ENCODE assay signal across 4 worm cellular contexts in the genomic region with DNA sequence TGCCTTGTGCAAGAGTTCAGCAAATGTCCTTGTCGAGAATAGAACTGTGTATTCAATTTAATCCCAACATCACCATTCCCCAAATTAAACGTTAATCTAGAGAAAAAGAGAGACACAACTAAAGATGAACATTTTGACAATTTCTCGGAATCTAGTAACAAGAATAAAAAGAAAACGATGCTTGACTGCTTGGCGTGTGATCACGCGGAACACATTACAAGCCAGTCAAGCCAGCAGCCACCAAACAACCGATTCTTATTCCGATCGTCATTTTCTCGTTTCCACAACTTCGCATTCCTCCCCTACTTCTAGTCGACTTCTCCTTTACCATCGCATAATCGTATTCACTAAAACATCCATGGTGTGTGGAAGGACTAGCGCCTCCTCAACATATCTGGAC.
TF ChIP-seq lines count a peak whose summit lies in the region.

No protein-coding gene starts in this region.

TF ChIP-seq in whole organism, L1 larva, 84 proteins besides CTCF, POLR2A, EP300 and RAD21:
- TF ChIP-seq fkh-4 (tag; optimal IDR thresholded peaks at IDR 0.05; lab: Kevin White, UChicago; ENCODE audit: borderline replicate concordance) (no peak), efl-3 (GFP tag; optimal IDR thresholded peaks at IDR 0.05; lab: Kevin White, UChicago) (no peak), snpc-4 (tag; optimal IDR thresholded peaks at IDR 0.05; lab: Kevin White, UChicago) (no peak), blmp-1 (tag; optimal IDR thresholded peaks at IDR 0.05; lab: Kevin White, UChicago) (peak; percentile 60), zag-1 (tag; optimal IDR thresholded peaks at IDR 0.05; lab: Kevin White, UChicago) (no peak), Y116A8C.19 (tag; optimal IDR thresholded peaks at IDR 0.05; lab: Kevin White, UChicago; ENCODE audit: borderline replicate concordance) (no peak), irx-1 (tag; optimal IDR thresholded peaks at IDR 0.05; lab: Kevin White, UChicago) (no peak), lin-13 (GFP tag; optimal IDR thresholded peaks at IDR 0.05; lab: Kevin White, UChicago) (no peak), ztf-11 (tag; optimal IDR thresholded peaks at IDR 0.05; lab: Kevin White, UChicago) (no peak), vab-15 (tag; optimal IDR thresholded peaks at IDR 0.05; lab: Kevin White, UChicago) (no peak), aly-2 (tag; optimal IDR thresholded peaks at IDR 0.05; lab: Kevin White, UChicago) (no peak), C34B4.2 (tag; optimal IDR thresholded peaks at IDR 0.05; lab: Kevin White, UChicago) (no peak), nhr-19 (GFP tag; conservative IDR thresholded peaks at IDR 0.05; lab: Robert Waterston, UW) (no peak), fkh-8 (tag; optimal IDR thresholded peaks at IDR 0.05; lab: Kevin White, UChicago) (peak; percentile 4), nhr-76 (tag; optimal IDR thresholded peaks at IDR 0.05; lab: Kevin White, UChicago) (no peak), egl-13 (tag; optimal IDR thresholded peaks at IDR 0.05; lab: Kevin White, UChicago) (no peak), efl-1 (optimal IDR thresholded peaks at IDR 0.05; lab: Kevin White, UChicago) (no peak), efl-1 (GFP tag; optimal IDR thresholded peaks at IDR 0.05 in 1 of 2; lab: Kevin White, UChicago) (peak in 1 of 2 experiments; percentile 55), ces-1 (GFP tag; optimal IDR thresholded peaks at IDR 0.05; lab: Kevin White, UChicago) (no peak), lin-14 (GFP tag; optimal IDR thresholded peaks at IDR 0.05; lab: Kevin White, UChicago) (peak; percentile 13), isw-1 (GFP tag; IDR thresholded peaks at IDR 0.05; lab: Robert Waterston, UW) (no peak)

TF ChIP-seq in whole organism, L3 larva, 47 proteins besides CTCF, POLR2A, EP300 and RAD21:
- TF ChIP-seq nhr-23 (tag; optimal IDR thresholded peaks at IDR 0.05; lab: Kevin White, UChicago) (peak; percentile 25), ama-1 (optimal IDR thresholded peaks at IDR 0.05; lab: Kevin White, UChicago) (no peak), nhr-76 (tag; optimal IDR thresholded peaks at IDR 0.05; lab: Kevin White, UChicago) (no peak), ceh-82 (tag; optimal IDR thresholded peaks at IDR 0.05; lab: Kevin White, UChicago) (no peak), egl-5 (tag; optimal IDR thresholded peaks at IDR 0.05; lab: Kevin White, UChicago) (peak; percentile 19), lin-39 (tag; optimal IDR thresholded peaks at IDR 0.05; lab: Kevin White, UChicago) (no peak)

TF ChIP-seq in whole organism, L4 larva, 104 proteins besides CTCF, POLR2A, EP300 and RAD21:
- TF ChIP-seq aha-1 (tag; lab: Kevin White, UChicago) (peak; percentile 3), nhr-28 (tag; optimal IDR thresholded peaks at IDR 0.05; lab: Kevin White, UChicago) (no peak), mdl-1 (tag; optimal IDR thresholded peaks at IDR 0.05; lab: Kevin White, UChicago) (peak in 1 of 2 experiments; percentile 36)
TF ChIP-seq in whole organism, L4 larva: peak in this region for 2.

TF ChIP-seq in whole organism, young adult, 124 proteins besides CTCF, POLR2A, EP300 and RAD21:
- no peak for TF ChIP-seq repo-1 (tag; optimal IDR thresholded peaks at IDR 0.05; lab: Kevin White, UChicago)
- TF ChIP-seq bed-1 (GFP tag; IDR thresholded peaks at IDR 0.05; lab: Robert Waterston, UW) = 0 out of 2 replicates have a peak, but pooled peaks have one; percentile 26
